Worm (Caenorhabditis elegans): Measurements from ENCODE around the gene R07E5.6.
A peak's percentile ranks its signal among the peaks of the same experiment; 100 is the strongest.

Gene R07E5.6

DNA sequence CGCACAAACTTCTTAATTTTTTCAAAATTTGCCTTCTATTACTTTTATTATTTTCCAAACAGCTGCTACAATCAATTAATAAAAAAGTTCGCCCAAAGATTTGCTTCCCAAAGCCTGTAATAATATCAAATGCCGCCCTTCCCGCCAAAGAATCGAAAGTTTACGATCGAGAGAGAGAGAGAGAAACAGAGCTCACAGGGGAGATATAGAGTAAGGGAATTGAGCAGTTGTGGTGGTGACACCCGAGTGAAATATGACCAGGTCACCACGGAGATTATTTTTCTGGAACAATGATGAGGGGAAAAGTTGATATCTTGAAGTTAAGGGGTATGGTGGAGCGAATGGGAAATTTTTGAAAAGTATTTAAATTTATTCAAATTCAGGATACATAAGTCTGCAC lies 38.7 kb upstream of the R07E5.6 start:
- no peak for TF ChIP-seq mls-2 (tag; optimal IDR thresholded peaks at IDR 0.05)
- peak; percentile 89 for TF ChIP-seq hlh-1 (tag; optimal IDR thresholded peaks at IDR 0.05)
- peak; percentile 71 for TF ChIP-seq unc-62 (GFP tag; optimal IDR thresholded peaks at IDR 0.05)

ce11 chrIII:4362332-4362731 lies 36.2 kb upstream of the R07E5.6 start:
- TF ChIP-seq ham-2 (GFP tag; optimal IDR thresholded peaks at IDR 0.05) = peak; percentile 26
- TF ChIP-seq elt-1 (tag; optimal IDR thresholded peaks at IDR 0.05; ENCODE audit: borderline replicate concordance, insufficient read depth) = no peak

DNA sequence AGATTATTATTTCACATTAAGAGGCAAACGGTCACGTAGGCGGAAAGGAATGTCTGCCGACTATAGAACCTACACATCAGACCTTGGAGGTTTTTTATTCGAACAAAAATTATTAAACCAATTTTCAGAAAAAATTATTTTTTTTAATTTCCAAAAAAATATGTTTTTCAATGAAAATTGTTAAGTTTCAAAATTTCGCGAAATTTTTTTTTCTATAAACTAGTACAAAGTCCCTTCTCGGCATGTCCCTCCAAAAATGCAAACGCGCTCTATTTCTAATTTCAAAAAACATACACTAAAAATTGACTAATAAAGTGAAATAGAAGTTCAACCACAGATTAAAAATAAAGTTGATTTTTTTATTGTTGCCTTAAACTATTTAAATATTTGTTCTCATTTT lies 33.6 kb upstream of the R07E5.6 start, which contains the start of gene ckb-1:
ckb-1 (plus strand) TSS at position 301 of the 400 bp plus-strand sequence.
- TF ChIP-seq blmp-1 (tag; optimal IDR thresholded peaks at IDR 0.05) (no peak), hlh-1 (tag; optimal IDR thresholded peaks at IDR 0.05) (no peak), lsy-2 (tag; optimal IDR thresholded peaks at IDR 0.05) (no peak), mab-5 (tag; optimal IDR thresholded peaks at IDR 0.05) (no peak), bed-3 (GFP tag; optimal IDR thresholded peaks at IDR 0.05) (no peak), ces-1 (GFP tag; optimal IDR thresholded peaks at IDR 0.05) (no peak), mep-1 (tag; optimal IDR thresholded peaks at IDR 0.05) (no peak), sptf-1 (tag; optimal IDR thresholded peaks at IDR 0.05) (no peak), ham-2 (GFP tag; optimal IDR thresholded peaks at IDR 0.05) (no peak), drap-1 (GFP tag; optimal IDR thresholded peaks at IDR 0.05) (no peak), nhr-237 (tag; optimal IDR thresholded peaks at IDR 0.05) (no peak), unc-39 (tag; optimal IDR thresholded peaks at IDR 0.05) (no peak), unc-120 (tag; optimal IDR thresholded peaks at IDR 0.05; ENCODE audit: poor library complexity, severe bottlenecking) (no peak), elt-1 (tag; optimal IDR thresholded peaks at IDR 0.05; ENCODE audit: borderline replicate concordance, insufficient read depth) (no peak), zip-8 (tag; optimal IDR thresholded peaks at IDR 0.05) (no peak), tbx-8 (GFP tag; optimal IDR thresholded peaks at IDR 0.05) (no peak)

DNA sequence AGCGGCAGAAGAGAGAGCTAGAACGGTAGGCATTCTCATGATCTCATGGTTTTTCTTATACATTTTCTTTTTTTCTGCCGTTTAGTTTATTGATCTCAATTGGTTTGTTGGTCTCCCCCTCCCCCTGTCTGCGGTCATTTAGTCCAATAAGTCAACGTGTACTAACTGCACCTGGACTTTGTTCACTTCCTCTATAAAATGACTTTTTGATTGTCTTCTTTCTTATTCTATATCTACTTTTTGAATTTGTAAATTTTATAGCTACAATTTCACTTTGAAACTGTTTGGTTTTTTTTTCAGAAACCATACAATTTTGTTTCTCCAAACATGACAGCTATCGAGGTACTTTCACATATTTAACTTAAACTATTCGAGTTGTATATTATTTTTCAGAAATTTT lies 30.9 kb upstream of the R07E5.6 start, which contains the start of gene ckb-2:
ckb-2 (plus strand) TSS at position 301 of the 400 bp plus-strand sequence.
- TF ChIP-seq nhr-237 (tag; optimal IDR thresholded peaks at IDR 0.05) = no peak
- no peak for TF ChIP-seq bed-3 (GFP tag; optimal IDR thresholded peaks at IDR 0.05)
- no peak for TF ChIP-seq lsy-2 (tag; optimal IDR thresholded peaks at IDR 0.05)
- TF ChIP-seq snpc-4 (tag; optimal IDR thresholded peaks at IDR 0.05) = no peak
- TF ChIP-seq unc-62 (GFP tag; optimal IDR thresholded peaks at IDR 0.05) = no peak
- TF ChIP-seq tbx-8 (GFP tag; optimal IDR thresholded peaks at IDR 0.05) = no peak
- no peak for TF ChIP-seq flh-1 (GFP tag; optimal IDR thresholded peaks at IDR 0.05)
- no peak for TF ChIP-seq mab-5 (tag; optimal IDR thresholded peaks at IDR 0.05)

DNA sequence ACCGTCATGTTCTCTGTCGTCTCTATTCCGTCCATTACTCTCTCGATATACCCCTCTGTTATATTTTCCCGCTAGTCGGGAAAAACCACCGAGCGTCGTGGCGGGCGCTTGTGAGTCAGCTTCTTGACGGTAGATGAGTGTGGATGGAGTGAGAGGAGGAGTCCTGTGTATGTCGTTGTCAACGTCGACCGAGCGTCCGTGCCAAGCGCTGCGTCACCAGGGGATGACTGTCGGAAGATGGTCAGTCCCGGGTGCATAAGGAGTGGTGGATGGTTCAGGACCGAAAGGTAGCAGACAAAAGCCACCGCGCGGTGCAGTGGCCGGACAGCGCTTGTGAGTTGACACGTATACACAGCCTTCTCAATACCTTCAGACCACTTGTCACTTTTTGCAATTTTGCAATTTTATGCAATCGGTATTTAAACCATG lies 29.2 kb upstream of the R07E5.6 start:
- TF ChIP-seq lin-32 (GFP tag; optimal IDR thresholded peaks at IDR 0.05) (peak; percentile 32), drap-1 (GFP tag; optimal IDR thresholded peaks at IDR 0.05) (peak; percentile 68), lsy-2 (tag; optimal IDR thresholded peaks at IDR 0.05) (peak; percentile 7), ceh-43 (GFP tag; optimal IDR thresholded peaks at IDR 0.05) (peak; percentile 53), ceh-83 (GFP tag; optimal IDR thresholded peaks at IDR 0.05) (peak; percentile 78), flh-1 (GFP tag; optimal IDR thresholded peaks at IDR 0.05) (peak; percentile 36), sem-2 (GFP tag; optimal IDR thresholded peaks at IDR 0.05) (peak; percentile 50), unc-120 (tag; optimal IDR thresholded peaks at IDR 0.05; ENCODE audit: poor library complexity, severe bottlenecking) (peak; percentile 73), sptf-1 (tag; optimal IDR thresholded peaks at IDR 0.05) (peak; percentile 80), cnd-1 (tag; optimal IDR thresholded peaks at IDR 0.05) (peak; percentile 73), mls-2 (tag; optimal IDR thresholded peaks at IDR 0.05) (peak; percentile 88), bed-3 (GFP tag; optimal IDR thresholded peaks at IDR 0.05) (peak; percentile 43), ham-2 (GFP tag; optimal IDR thresholded peaks at IDR 0.05) (peak; percentile 79), M03D4.4 (tag; optimal IDR thresholded peaks at IDR 0.05) (peak; percentile 68)

- TF ChIP-seq ham-2 (GFP tag; optimal IDR thresholded peaks at IDR 0.05) = no peak
- TF ChIP-seq elt-3 (tag; optimal IDR thresholded peaks at IDR 0.05) = no peak
- no peak for TF ChIP-seq ztf-11 (tag; optimal IDR thresholded peaks at IDR 0.05)
- no peak for TF ChIP-seq ces-1 (GFP tag; optimal IDR thresholded peaks at IDR 0.05)
- TF ChIP-seq snpc-4 (tag; optimal IDR thresholded peaks at IDR 0.05) = no peak
- TF ChIP-seq mep-1 (tag; optimal IDR thresholded peaks at IDR 0.05) = no peak
- no peak for TF ChIP-seq M03D4.4 (tag; optimal IDR thresholded peaks at IDR 0.05)
- no peak for TF ChIP-seq drap-1 (GFP tag; optimal IDR thresholded peaks at IDR 0.05)
- no peak for TF ChIP-seq mls-2 (tag; optimal IDR thresholded peaks at IDR 0.05)
- TF ChIP-seq unc-120 (tag; optimal IDR thresholded peaks at IDR 0.05; ENCODE audit: poor library complexity, severe bottlenecking) = no peak
- TF ChIP-seq ceh-83 (GFP tag; optimal IDR thresholded peaks at IDR 0.05) = no peak
Measured at ce11 chrIII:4370585-4370984, 28.0 kb upstream of the R07E5.6 start, which contains the start of gene ckb-3. Gene ckb-3, plus strand, starts transcription at chrIII:4370885.
